Fruit fly (Drosophila melanogaster) whole organism, wandering third instar larva: Measurements from ENCODE around the gene wntD.

Experiments used
- CG9705 ChIP-seq: fragments of 200-800 bp; sonication (Bioruptor generic); optimal IDR thresholded peaks from 2 replicates; lab custom pipeline; 2018; ENCODE audit warnings: missing biosample characterization, mild to moderate bottlenecking, missing genetic modification characterization
- ey ChIP-seq: fragments of 200-800 bp; sonication (Bioruptor generic); optimal IDR thresholded peaks from 2 replicates; lab custom pipeline; 2016; ENCODE audit warnings: missing biosample characterization, missing genetic modification characterization
- fru ChIP-seq: fragments of 200-800 bp; sonication (Bioruptor generic); optimal IDR thresholded peaks from 3 replicates; lab custom pipeline; 2016; ENCODE audit warnings: missing biosample characterization, mild to moderate bottlenecking, missing genetic modification characterization
- h ChIP-seq: fragments of 200-800 bp; sonication (Bioruptor generic); optimal IDR thresholded peaks from 3 replicates; lab custom pipeline; 2016; ENCODE audit warnings: missing biosample characterization, mild to moderate bottlenecking, missing genetic modification characterization

DNA sequence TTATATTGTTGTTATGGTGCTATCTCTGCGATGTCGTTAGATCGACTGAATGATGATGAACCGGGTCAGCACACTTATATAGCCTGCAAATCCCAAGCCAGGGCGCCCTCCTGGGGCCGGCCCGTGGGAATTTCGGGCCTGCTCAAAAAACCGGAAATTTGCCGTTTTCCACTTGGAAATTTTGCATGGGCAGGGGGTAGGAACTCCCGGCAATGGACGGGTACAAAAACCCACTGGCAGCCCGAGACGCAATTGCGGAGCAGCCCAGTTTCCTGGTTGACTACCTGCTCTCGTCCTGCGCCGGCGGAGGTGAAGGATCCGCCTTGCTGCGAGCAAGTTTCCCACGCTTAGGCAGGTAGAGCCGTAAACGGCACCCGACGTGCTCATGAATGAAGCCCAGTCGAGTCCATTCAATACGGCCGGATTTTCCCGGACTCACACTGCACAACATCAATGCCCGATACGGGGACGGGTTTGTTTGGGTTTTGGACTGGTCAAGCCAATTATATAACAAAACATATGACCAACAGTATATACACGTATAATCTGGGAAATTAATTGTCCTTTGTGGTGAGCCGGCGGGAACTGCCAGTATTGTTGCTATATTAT, at the start of gene wntD:
- TF ChIP-seq CG9705 (GFP tag; lab: Kevin White, UChicago) (no peak), ey (no peak), h (GFP tag; lab: Kevin White, UChicago) (no peak), fru (GFP tag; lab: Kevin White, UChicago) (no peak)
